Fruit fly (Drosophila melanogaster): ENCODE results near the gene Tango1.

DNA sequence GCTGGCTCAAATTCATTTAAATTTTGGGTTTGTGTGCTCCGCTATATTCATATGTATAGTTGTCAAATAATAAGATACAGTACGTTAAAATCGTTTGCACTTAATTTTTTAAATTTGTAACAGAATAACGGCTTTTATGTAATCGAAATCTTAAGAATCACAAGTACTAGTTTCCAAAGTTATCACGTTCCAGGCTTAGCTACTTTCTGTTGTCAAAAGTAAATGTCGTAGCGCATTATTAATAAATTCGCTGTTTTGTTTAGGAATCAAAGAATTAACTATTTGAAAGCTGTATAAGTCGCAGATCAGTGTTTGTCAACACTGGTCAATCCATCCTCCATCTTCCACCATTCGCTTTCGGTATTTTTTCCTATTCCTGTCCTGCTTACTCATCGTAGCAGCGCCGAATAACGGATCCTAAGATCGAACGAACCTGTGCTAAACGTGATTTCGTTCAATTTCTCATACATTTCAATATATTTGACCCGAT lies 14.4 kb downstream of the Tango1 start, which contains the start of the genes CG13771, CG34310 and cup:
- TF ChIP-seq CG32121 (GFP tag; IDR thresholded peaks at IDR 0.05) (no peak), D1 (tag; optimal IDR thresholded peaks at IDR 0.05) (no peak), fd96Ca (GFP tag; IDR thresholded peaks at IDR 0.05) (no peak), CG15710 (tag; optimal IDR thresholded peaks at IDR 0.05) (no peak), Ets98B (GFP tag; IDR thresholded peaks at IDR 0.05) (no peak), EcR (GFP tag; optimal IDR thresholded peaks at IDR 0.05) (no peak), CG9948 (tag; optimal IDR thresholded peaks at IDR 0.05) (no peak), Pif1B (GFP tag; optimal IDR thresholded peaks at IDR 0.05) (no peak), gl (tag; optimal IDR thresholded peaks at IDR 0.05) (no peak)
